Worm (Caenorhabditis elegans): Measurements from ENCODE around the gene ttbk-2.2.

DNA sequence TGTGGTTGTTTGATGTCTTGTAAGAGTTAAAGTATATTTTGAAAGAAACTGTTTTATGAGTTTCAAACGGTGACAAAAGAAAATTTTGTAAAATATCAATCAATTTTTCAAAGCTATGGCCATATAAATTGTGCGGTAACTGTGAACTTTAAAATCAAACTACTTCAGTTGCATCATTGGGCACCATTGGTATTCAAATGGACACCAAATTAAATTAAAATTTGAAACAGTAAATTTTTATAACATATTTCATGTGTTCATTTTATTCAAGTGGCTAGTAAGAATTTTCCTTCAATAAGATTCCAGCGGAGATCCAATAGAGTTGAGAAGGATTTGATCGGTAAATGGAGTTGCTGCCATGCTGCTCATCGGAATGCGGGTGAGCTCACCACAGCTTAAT lies 35.4 kb downstream of the ttbk-2.2 start:
- no peak for TF ChIP-seq skn-1 (tag; optimal IDR thresholded peaks at IDR 0.05)
- TF ChIP-seq ztf-4 (tag; optimal IDR thresholded peaks at IDR 0.05): no peak
- no peak for TF ChIP-seq lin-13 (GFP tag; optimal IDR thresholded peaks at IDR 0.05)
- TF ChIP-seq fos-1 (tag; optimal IDR thresholded peaks at IDR 0.05): no peak
- TF ChIP-seq C34F6.9 (tag; optimal IDR thresholded peaks at IDR 0.05): no peak
- no peak for TF ChIP-seq unc-62 (GFP tag; optimal IDR thresholded peaks at IDR 0.05)
- TF ChIP-seq lsy-2 (tag; optimal IDR thresholded peaks at IDR 0.05): no peak
- no peak for TF ChIP-seq mab-5 (tag; optimal IDR thresholded peaks at IDR 0.05)
- no peak for TF ChIP-seq snpc-4 (tag; optimal IDR thresholded peaks at IDR 0.05)
- TF ChIP-seq ztf-11 (tag; optimal IDR thresholded peaks at IDR 0.05): no peak
- TF ChIP-seq zag-1 (tag; optimal IDR thresholded peaks at IDR 0.05): no peak
- no peak for TF ChIP-seq Y55F3AM.14 (GFP tag; optimal IDR thresholded peaks at IDR 0.05)
- no peak for TF ChIP-seq nhr-23 (tag; optimal IDR thresholded peaks at IDR 0.05)
- no peak for TF ChIP-seq ceh-82 (tag; optimal IDR thresholded peaks at IDR 0.05)
